Worm (Caenorhabditis elegans) whole organism, L4/young adult: ENCODE results near the gene col-186.

Source experiments
- dao-5 ChIP-seq: sonication (generic microtip); optimal IDR thresholded peaks from 2 replicates; lab custom pipeline; 2016; ENCODE audit warnings: missing genotype, missing genetic modification characterization, moderate library complexity, missing compliant biosample characterization
- him-1 ChIP-seq: sonication (generic microtip); optimal IDR thresholded peaks from 2 replicates; lab custom pipeline; 2016; ENCODE audit warnings: missing genotype, missing genetic modification reagents, missing genetic modification characterization, missing compliant biosample characterization

ce11 chrX:15997153-15997552 is 45.9 kb downstream of the col-186 start:
- TF ChIP-seq dao-5 (no peak), him-1 (tag; lab: Kevin White, UChicago) (no peak)
